Fruit fly (Drosophila melanogaster) whole organism, wandering third instar larva: ENCODE data around the gene CAH4.

Experiments
- dmrt93B ChIP-seq: fragments of 200-800 bp; sonication (Bioruptor generic); optimal IDR thresholded peaks from 2 replicates; lab custom pipeline; 2018; ENCODE audit warnings: missing biosample characterization, mild to moderate bottlenecking, missing genetic modification characterization
- lola ChIP-seq: fragments of >200 bp; optimal IDR thresholded peaks from 2 replicates; lab custom pipeline; 2017; ENCODE audit warnings: missing biosample characterization, missing genetic modification characterization
- psq ChIP-seq: fragments of 200-800 bp; sonication (Bioruptor generic); optimal IDR thresholded peaks from 3 replicates; lab custom pipeline; 2017; ENCODE audit warnings: missing biosample characterization, mild to moderate bottlenecking, missing genetic modification characterization, moderate library complexity

DNA sequence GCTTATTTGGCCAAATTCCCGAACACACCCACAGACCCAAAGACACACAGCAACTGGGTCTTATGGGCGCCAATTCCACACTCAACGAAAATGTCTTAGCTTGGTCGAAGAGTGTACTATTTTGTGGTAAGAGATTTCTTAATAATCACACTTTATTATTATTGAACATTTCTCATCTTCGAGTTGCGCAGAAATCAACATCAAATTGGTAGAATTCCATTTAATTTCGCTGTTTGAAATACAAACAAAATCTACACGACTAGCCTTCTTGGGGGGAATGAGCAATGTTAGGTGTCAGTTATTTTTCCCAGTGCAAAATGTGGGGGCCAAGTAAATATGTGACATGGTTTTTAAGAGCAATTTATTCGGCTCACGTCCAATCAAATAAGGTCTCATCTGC, 33.6 kb upstream of the CAH4 start:
- TF ChIP-seq psq (no peak), lola (GFP tag; lab: Kevin White, UChicago) (no peak), dmrt93B (GFP tag; lab: Kevin White, UChicago) (no peak)
